Fruit fly (Drosophila melanogaster) whole organism, pupa: ENCODE results near the gene CG31104.

Experiments used
- CG10348 ChIP-seq: fragments of 200-800 bp; sonication (Bioruptor generic); IDR thresholded peaks from 2 replicates; pipeline ENCODE4 v1.3.6; 2022; ENCODE audit warnings: missing biosample characterization, missing genetic modification characterization
- CG12605 ChIP-seq: fragments of 200-800 bp; sonication (Bioruptor generic); IDR thresholded peaks from 2 replicates; pipeline ENCODE4 v1.3.6; 2022; ENCODE audit warnings: missing biosample characterization, missing genetic modification characterization
- CG13204 ChIP-seq: fragments of 200-800 bp; sonication (Bioruptor generic); optimal IDR thresholded peaks from 2 replicates; lab custom pipeline; 2018; ENCODE audit warnings: missing biosample characterization, mild to moderate bottlenecking, missing genetic modification characterization, moderate library complexity
- CG14655 ChIP-seq: fragments of 200-800 bp; sonication (Bioruptor generic); optimal IDR thresholded peaks from 3 replicates; lab custom pipeline; 2017; ENCODE audit warnings: mild to moderate bottlenecking, missing biosample characterization, missing genetic modification reagents, missing genetic modification characterization
- CG15710 ChIP-seq: fragments of 200-800 bp; sonication (Bioruptor generic); optimal IDR thresholded peaks from 2 replicates; lab custom pipeline; 2018; ENCODE audit warnings: missing biosample characterization, mild to moderate bottlenecking, missing genetic modification characterization, moderate library complexity
- CG17806 ChIP-seq: fragments of 200-800 bp; sonication (Bioruptor generic); optimal IDR thresholded peaks from 2 replicates; lab custom pipeline; 2018; ENCODE audit warnings: missing biosample characterization, mild to moderate bottlenecking, missing genetic modification characterization, moderate library complexity
- CG32121 ChIP-seq: fragments of 200-800 bp; sonication (Bioruptor generic); IDR thresholded peaks from 2 replicates; pipeline ENCODE4 v1.3.6; 2022; ENCODE audit warnings: missing biosample characterization, missing genetic modification characterization
- CG34367 ChIP-seq: fragments of 200-800 bp; sonication (Bioruptor generic); optimal IDR thresholded peaks from 2 replicates; lab custom pipeline; 2018; ENCODE audit warnings: missing biosample characterization, mild to moderate bottlenecking, missing genetic modification characterization
- CG4496 ChIP-seq: fragments of 200-800 bp; sonication (Bioruptor generic); IDR thresholded peaks from 3 replicates; pipeline ENCODE4 v1.3.6; 2022; ENCODE audit warnings: missing biosample characterization, missing genetic modification characterization
- CG8159 ChIP-seq: fragments of 200-800 bp; sonication (Bioruptor generic); optimal IDR thresholded peaks from 3 replicates; lab custom pipeline; 2018; ENCODE audit warnings: missing biosample characterization, mild to moderate bottlenecking, missing genetic modification characterization, moderate library complexity
- CG8301 ChIP-seq: fragments of 200-800 bp; sonication (Bioruptor generic); optimal IDR thresholded peaks from 2 replicates; lab custom pipeline; 2018; ENCODE audit warnings: missing biosample characterization, mild to moderate bottlenecking, missing genetic modification characterization
- CG9948 ChIP-seq: fragments of 200-800 bp; sonication (Bioruptor generic); optimal IDR thresholded peaks from 2 replicates; lab custom pipeline; 2018; ENCODE audit warnings: missing biosample characterization, mild to moderate bottlenecking, missing genetic modification characterization, moderate library complexity
- D1 ChIP-seq: fragments of 200-800 bp; sonication (Bioruptor generic); optimal IDR thresholded peaks from 2 replicates; lab custom pipeline; 2018; ENCODE audit warnings: missing biosample characterization, mild to moderate bottlenecking, missing genetic modification characterization, moderate library complexity
- EcR ChIP-seq: fragments of 200-800 bp; sonication (Bioruptor generic); optimal IDR thresholded peaks from 3 replicates; lab custom pipeline; 2019; ENCODE audit warnings: missing biosample characterization, missing genetic modification characterization, mild to moderate bottlenecking, moderate library complexity, missing genetic modification reagents
- Ets98B ChIP-seq: fragments of 200-800 bp; sonication (Bioruptor generic); IDR thresholded peaks from 2 replicates; pipeline ENCODE4 v1.3.6; 2022; ENCODE audit warnings: missing biosample characterization, missing genetic modification characterization
- Pif1A ChIP-seq: fragments of 200-800 bp; sonication (Bioruptor generic); optimal IDR thresholded peaks from 3 replicates; lab custom pipeline; 2016; ENCODE audit warnings: missing biosample characterization, missing genetic modification characterization
- Pif1B ChIP-seq: fragments of 200-800 bp; sonication (Bioruptor generic); optimal IDR thresholded peaks from 3 replicates; lab custom pipeline; 2016; ENCODE audit warnings: missing biosample characterization, missing genetic modification characterization
- Snoo ChIP-seq: fragments of 200-800 bp; sonication (Bioruptor generic); optimal IDR thresholded peaks from 3 replicates; lab custom pipeline; 2017; ENCODE audit warnings: missing biosample characterization, mild to moderate bottlenecking, missing genetic modification characterization, inconsistent platforms
- fd96Ca ChIP-seq: fragments of 200-800 bp; sonication (Bioruptor generic); IDR thresholded peaks from 3 replicates; pipeline ENCODE4 v1.3.6; 2022; ENCODE audit warnings: missing biosample characterization, missing genetic modification characterization
- gl ChIP-seq: fragments of 200-800 bp; sonication (Bioruptor generic); optimal IDR thresholded peaks from 2 replicates; lab custom pipeline; 2018; ENCODE audit warnings: missing biosample characterization, mild to moderate bottlenecking, missing genetic modification characterization
- rn ChIP-seq: fragments of 200-800 bp; sonication (Bioruptor generic); IDR thresholded peaks from 2 replicates; pipeline ENCODE4 v1.3.6; 2022; ENCODE audit warnings: missing biosample characterization, missing genetic modification characterization

The CG31104 gene

dm6 chr3R:25245052-25245813, 40.0 kb upstream of the CG31104 start, which contains the start of gene bam:
Gene bam, minus strand, starts transcription at chr3R:25245109.
- peak; percentile 81 for TF ChIP-seq EcR (GFP tag; lab: Kevin White, UChicago)
- no peak for TF ChIP-seq fd96Ca (GFP tag; lab: Robert Waterston, UW)
- TF ChIP-seq CG34367 (tag; lab: Kevin White, UChicago), result no peak
- no peak for TF ChIP-seq CG17806 (tag; lab: Kevin White, UChicago)
- no peak for TF ChIP-seq CG14655 (GFP tag; lab: Kevin White, UChicago)

dm6 chr3R:25247379-25247869, 37.8 kb upstream of the CG31104 start, which contains the start of the genes RpS27 and Nup37:
Gene RpS27, minus strand, starts transcription at chr3R:25247514.
Gene Nup37, plus strand, starts transcription at chr3R:25247658.
- TF ChIP-seq CG17806 (tag; lab: Kevin White, UChicago) (peak; percentile 71), CG9948 (tag; lab: Kevin White, UChicago) (peak; percentile 67), CG4496 (GFP tag; lab: Robert Waterston, UW) (peak; percentile 97), gl (tag; lab: Kevin White, UChicago) (peak; percentile 80), Pif1A (GFP tag; lab: Kevin White, UChicago) (peak; percentile 92), CG34367 (tag; lab: Kevin White, UChicago) (peak; percentile 91), CG12605 (GFP tag; lab: Robert Waterston, UW) (peak; percentile 89), CG13204 (GFP tag; lab: Kevin White, UChicago) (no peak), CG10348 (GFP tag; lab: Robert Waterston, UW) (peak; percentile 32; the same call in 1 of the 2 replicates), D1 (tag; lab: Kevin White, UChicago) (no peak), CG14655 (GFP tag; lab: Kevin White, UChicago) (no peak), EcR (GFP tag; lab: Kevin White, UChicago) (no peak), CG32121 (peak; percentile 67), CG15710 (tag; lab: Kevin White, UChicago) (peak; percentile 90), Ets98B (GFP tag; lab: Robert Waterston, UW) (peak; percentile 86), fd96Ca (GFP tag; lab: Robert Waterston, UW) (no peak; the same call in 1 of the 3 replicates), CG8159 (tag; lab: Kevin White, UChicago) (peak; percentile 81), rn (GFP tag; lab: Robert Waterston, UW) (peak; percentile 87), Snoo (tag; lab: Kevin White, UChicago) (peak; percentile 98), Pif1B (GFP tag; lab: Kevin White, UChicago) (no peak), CG8301 (tag; lab: Kevin White, UChicago) (no peak)

- no peak for TF ChIP-seq CG34367 (tag; lab: Kevin White, UChicago)
- TF ChIP-seq CG32121, result no peak
- no peak for TF ChIP-seq Pif1B (GFP tag; lab: Kevin White, UChicago)
- no peak for TF ChIP-seq CG8301 (tag; lab: Kevin White, UChicago)
These were observed 35.8 kb upstream of the CG31104 start, which contains the start of gene Nup358 for dm6 chr3R:25249145-25250141. Gene Nup358, plus strand, starts transcription at chr3R:25249348.

dm6 chr3R:25258628-25259240, 26.5 kb upstream of the CG31104 start, which contains the start of gene CG11857:
Gene CG11857, plus strand, starts transcription at chr3R:25258898.
- TF ChIP-seq CG14655 (GFP tag; lab: Kevin White, UChicago), result no peak
- no peak for TF ChIP-seq CG13204 (GFP tag; lab: Kevin White, UChicago)
- TF ChIP-seq CG8301 (tag; lab: Kevin White, UChicago), result peak; percentile 92
- TF ChIP-seq rn (GFP tag; lab: Robert Waterston, UW), result peak; percentile 96
- peak; percentile 96 for TF ChIP-seq CG10348 (GFP tag; lab: Robert Waterston, UW)
- no peak for TF ChIP-seq D1 (tag; lab: Kevin White, UChicago)
- peak; percentile 97 for TF ChIP-seq CG32121
- peak; percentile 92 for TF ChIP-seq CG34367 (tag; lab: Kevin White, UChicago)
- TF ChIP-seq CG8159 (tag; lab: Kevin White, UChicago), result peak; percentile 93
- peak; percentile 93 for TF ChIP-seq CG17806 (tag; lab: Kevin White, UChicago)
- TF ChIP-seq gl (tag; lab: Kevin White, UChicago), result peak; percentile 86
- TF ChIP-seq CG12605 (GFP tag; lab: Robert Waterston, UW), result peak; percentile 93
- peak; percentile 93 for TF ChIP-seq CG9948 (tag; lab: Kevin White, UChicago)
- no peak for TF ChIP-seq Pif1A (GFP tag; lab: Kevin White, UChicago)
- peak; percentile 96 for TF ChIP-seq CG15710 (tag; lab: Kevin White, UChicago)
- peak; percentile 96 for TF ChIP-seq Ets98B (GFP tag; lab: Robert Waterston, UW)
- TF ChIP-seq fd96Ca (GFP tag; lab: Robert Waterston, UW), result peak; percentile 98
- peak; percentile 95 for TF ChIP-seq Snoo (tag; lab: Kevin White, UChicago)
- peak; percentile 55 for TF ChIP-seq EcR (GFP tag; lab: Kevin White, UChicago)
- no peak for TF ChIP-seq Pif1B (GFP tag; lab: Kevin White, UChicago)
- TF ChIP-seq CG4496 (GFP tag; lab: Robert Waterston, UW), result peak; percentile 98
